Fruit fly (Drosophila melanogaster): ENCODE measurements around the gene nerfin-1.
"Not testable (repeated sequence)": the region's sequence is repeated elsewhere in the genome, so short reads cannot be mapped to it uniquely, and the experiment has no call there.

DNA sequence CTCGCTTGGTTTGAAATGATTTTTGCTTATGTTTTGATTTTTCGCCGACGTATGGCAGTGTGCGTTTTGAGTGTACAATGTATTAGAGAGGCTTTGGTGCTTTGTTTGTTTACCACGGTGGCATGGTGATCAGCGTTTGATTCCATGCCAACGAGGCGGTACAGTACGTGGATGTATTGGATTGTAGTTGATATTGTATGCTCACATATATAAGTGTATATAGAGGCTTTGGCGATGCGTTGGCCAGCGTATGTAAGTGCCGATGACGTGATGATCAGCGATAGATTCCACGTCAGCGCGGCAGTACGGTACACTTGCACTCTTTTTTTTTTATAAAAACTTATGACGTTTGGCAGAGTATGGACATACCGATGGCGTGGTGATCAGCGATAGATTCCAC, 43.8 kb upstream of the nerfin-1 start, which contains the start of gene CG12502:
- TF ChIP-seq Hr78 (GFP tag; optimal IDR thresholded peaks at IDR 0.05); Vsx2 (GFP tag; optimal IDR thresholded peaks at IDR 0.05; ENCODE audit: partially characterized antibody); Mio (GFP tag; optimal IDR thresholded peaks at IDR 0.05); Dfd (GFP tag; optimal IDR thresholded peaks at IDR 0.05); ey (GFP tag; optimal IDR thresholded peaks at IDR 0.05); usp (GFP tag; optimal IDR thresholded peaks at IDR 0.05); Sp1 (GFP tag; optimal IDR thresholded peaks at IDR 0.05); OdsH (GFP tag; optimal IDR thresholded peaks at IDR 0.05); psq (GFP tag; optimal IDR thresholded peaks at IDR 0.05); Rel (GFP tag; optimal IDR thresholded peaks at IDR 0.05); Rel (tag; optimal IDR thresholded peaks at IDR 0.05); dl (GFP tag; optimal IDR thresholded peaks at IDR 0.05; ENCODE audit: insufficient read depth in 1 of 2, partially characterized antibody in 2 of 2): not testable (repeated sequence)
